Fruit fly (Drosophila melanogaster) whole organism, adult: ENCODE measurements around the gene CG5290.

Source experiments
- CG11617 ChIP-seq: fragments of 200-800 bp; sonication (Bioruptor generic); optimal IDR thresholded peaks from 2 replicates; lab custom pipeline; 2017; ENCODE audit warnings: mild to moderate bottlenecking, missing biosample characterization, missing genetic modification reagents, missing genetic modification characterization
- CG12768 ChIP-seq: fragments of 200-800 bp; sonication (Bioruptor generic); optimal IDR thresholded peaks from 2 replicates; lab custom pipeline; 2017; ENCODE audit warnings: missing biosample characterization, missing genetic modification characterization, mild to moderate bottlenecking, moderate library complexity, missing genetic modification reagents
- CG14711 ChIP-seq: fragments of 200-800 bp; sonication (Bioruptor generic); optimal IDR thresholded peaks from 2 replicates; lab custom pipeline; 2018; ENCODE audit warnings: missing biosample characterization, mild to moderate bottlenecking, missing genetic modification characterization, moderate library complexity
- CG1620 ChIP-seq: fragments of 200-800 bp; sonication (Bioruptor generic); optimal IDR thresholded peaks from 2 replicates; lab custom pipeline; 2016; ENCODE audit warnings: missing biosample characterization, missing genetic modification characterization
- CG33017 ChIP-seq: fragments of 200-800 bp; sonication (Bioruptor generic); optimal IDR thresholded peaks from 2 replicates; lab custom pipeline; 2018; ENCODE audit warnings: missing biosample characterization, mild to moderate bottlenecking, missing genetic modification characterization, moderate library complexity
- CG5204 ChIP-seq: fragments of 200-800 bp; sonication (Bioruptor generic); optimal IDR thresholded peaks from 2 replicates; lab custom pipeline; 2016; ENCODE audit warnings: missing biosample characterization, missing genetic modification characterization
- CG7045 ChIP-seq: fragments of 200-800 bp; sonication (Bioruptor generic); optimal IDR thresholded peaks from 2 replicates; lab custom pipeline; 2017; ENCODE audit warnings: missing biosample characterization, mild to moderate bottlenecking, missing genetic modification characterization
- CG7101 ChIP-seq: fragments of 200-800 bp; sonication (Bioruptor generic); optimal IDR thresholded peaks from 2 replicates; lab custom pipeline; 2018; ENCODE audit warnings: missing biosample characterization, mild to moderate bottlenecking, missing genetic modification characterization, moderate library complexity
- Crg-1 ChIP-seq: fragments of 200-800 bp; sonication (Bioruptor generic); optimal IDR thresholded peaks from 2 replicates; lab custom pipeline; 2016; ENCODE audit warnings: missing biosample characterization, missing genetic modification characterization
- bab1 ChIP-seq: fragments of 200-800 bp; sonication (Bioruptor generic); optimal IDR thresholded peaks from 3 replicates; lab custom pipeline; 2019; ENCODE audit warnings: missing biosample characterization, mild to moderate bottlenecking, missing genetic modification characterization, moderate library complexity
- cic ChIP-seq: fragments of 200-800 bp; sonication (Bioruptor generic); optimal IDR thresholded peaks from 2 replicates; lab custom pipeline; 2017; ENCODE audit warnings: missing biosample characterization, mild to moderate bottlenecking, missing genetic modification characterization, moderate library complexity
- cnc ChIP-seq, 2 experiments: fragments of >200 bp; optimal IDR thresholded peaks; 2 replicates each; lab custom pipeline; 2017
- pad ChIP-seq: fragments of 200-800 bp; sonication (Bioruptor generic); optimal IDR thresholded peaks from 3 replicates; lab custom pipeline; 2017; ENCODE audit warnings: missing biosample characterization, missing genetic modification characterization, mild to moderate bottlenecking, moderate library complexity, missing genetic modification reagents
- toe ChIP-seq: fragments of 200-800 bp; sonication (Bioruptor generic); optimal IDR thresholded peaks from 2 replicates; lab custom pipeline; 2016; ENCODE audit warnings: missing biosample characterization, missing genetic modification characterization

DNA sequence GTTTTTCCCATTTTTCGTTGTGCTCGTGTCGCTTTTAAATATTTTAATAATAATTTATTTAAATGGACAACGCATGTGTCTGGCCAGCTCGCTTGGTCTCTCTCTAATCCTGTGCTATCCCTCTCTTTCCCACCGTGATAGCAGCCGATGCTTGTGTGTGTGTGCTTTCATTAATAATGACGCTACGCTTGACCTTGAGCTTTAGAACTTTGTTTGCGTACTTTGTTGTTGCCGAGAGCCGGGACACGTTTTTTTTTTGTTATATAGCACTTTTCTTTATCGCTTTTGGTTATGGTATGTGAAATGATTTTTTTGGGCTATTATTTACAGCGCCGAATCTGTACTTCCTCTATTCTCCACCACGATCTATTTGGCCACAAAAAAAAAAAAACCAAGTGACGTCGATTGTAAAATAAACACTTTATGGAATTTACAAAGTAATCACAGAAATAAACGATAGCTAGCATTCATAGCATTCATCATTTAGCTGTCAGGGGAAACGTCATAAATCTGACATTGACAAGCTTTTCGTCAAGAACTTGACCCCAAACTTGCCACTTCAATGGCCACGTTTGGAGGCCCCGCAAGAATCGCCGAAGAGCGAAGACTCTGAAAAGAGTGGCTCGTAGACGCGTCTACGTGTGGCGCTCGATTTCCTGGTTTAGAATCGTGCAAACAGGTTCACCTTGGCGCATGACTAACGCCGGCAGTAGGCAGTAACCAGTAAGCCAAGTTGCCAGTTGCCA is 46.0 kb upstream of the CG5290 start:
- no peak for TF ChIP-seq toe
- TF ChIP-seq pad (GFP tag; lab: Kevin White, UChicago): no peak
- TF ChIP-seq CG1620 (GFP tag; lab: Kevin White, UChicago): no peak
- no peak for TF ChIP-seq CG33017 (tag; lab: Kevin White, UChicago)
- TF ChIP-seq cnc (optimal IDR thresholded peaks at IDR 0.05; lab: Kevin White, UChicago): no peak
- no peak for TF ChIP-seq CG5204 (GFP tag; lab: Kevin White, UChicago)
- TF ChIP-seq CG7101 (tag; lab: Kevin White, UChicago): no peak
- no peak for TF ChIP-seq cic
- TF ChIP-seq CG7045 (GFP tag; lab: Kevin White, UChicago): no peak
- no peak for TF ChIP-seq CG12768 (GFP tag; lab: Kevin White, UChicago)
- peak; percentile 7 for TF ChIP-seq Crg-1 (GFP tag; lab: Kevin White, UChicago)
- no peak for TF ChIP-seq CG14711 (tag; lab: Kevin White, UChicago)
- TF ChIP-seq bab1: no peak
- TF ChIP-seq CG11617: no peak
